Fruit fly (Drosophila melanogaster) Kc167 (cell line): Measurements from ENCODE around the gene CG11374.

ENCODE experiments used
- Myc ChIP-seq: fragments of >200 bp; optimal IDR thresholded peaks from 2 replicates; lab custom pipeline; 2017; ENCODE audit warnings: missing external identifiers
- Sin3A ChIP-seq: fragments of >200 bp; optimal IDR thresholded peaks from 2 replicates; lab custom pipeline; 2018; ENCODE audit warnings: missing external identifiers
- h ChIP-seq: fragments of >200 bp; optimal IDR thresholded peaks from 3 replicates; lab custom pipeline; 2018; ENCODE audit warnings: missing external identifiers
- psq ChIP-seq: fragments of >200 bp; optimal IDR thresholded peaks from 2 replicates; lab custom pipeline; 2017; ENCODE audit warnings: missing external identifiers
- ttk ChIP-seq: sonication (Bioruptor generic); optimal IDR thresholded peaks from 2 replicates; lab custom pipeline; 2017; ENCODE audit warnings: missing external identifiers

DNA sequence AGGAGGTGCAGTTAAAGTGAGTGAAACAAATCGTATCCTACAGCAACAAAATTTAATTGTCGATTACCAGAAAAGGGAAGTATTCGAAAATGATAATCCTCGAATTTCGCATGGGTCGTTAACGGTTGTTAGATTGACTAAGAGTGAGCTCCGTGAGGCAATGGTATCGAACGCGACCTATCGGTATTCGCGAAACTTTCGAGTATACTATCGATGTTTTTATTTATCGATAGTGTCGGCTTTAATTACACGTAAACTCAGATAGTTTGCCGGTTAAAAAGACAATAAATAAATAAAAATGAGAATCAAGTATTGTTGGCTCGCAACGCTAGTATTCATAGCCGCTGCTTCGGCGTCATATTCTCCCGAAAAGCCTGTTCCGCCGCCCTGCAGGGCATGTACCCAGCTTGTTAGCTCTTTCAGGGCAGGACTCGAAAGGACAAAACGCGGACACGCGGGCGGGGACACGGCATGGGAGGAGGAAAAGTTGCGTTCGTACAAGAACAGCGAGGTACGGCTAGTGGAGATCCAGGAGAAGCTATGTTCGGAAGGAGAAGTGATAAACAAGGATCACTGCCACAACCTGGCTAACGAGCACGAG is 26.1 kb downstream of the CG11374 start, which contains the start of gene Creld:
- TF ChIP-seq ttk (no peak), h (lab: Kevin White, UChicago) (no peak), psq (no peak), Myc (no peak), Sin3A (lab: Kevin White, UChicago) (no peak)
